Worm (Caenorhabditis elegans) whole organism, young adult: ENCODE data around the gene H14E04.3.
"Not testable (repeated sequence)": the region's sequence is repeated elsewhere in the genome, so short reads cannot be mapped to it uniquely, and the experiment has no call there.

Source experiments
- B0261.1 ChIP-seq: sonication (generic microtip); optimal IDR thresholded peaks from 2 replicates; lab custom pipeline; 2016; ENCODE audit warnings: mild to moderate bottlenecking, missing genetic modification characterization, moderate library complexity, missing compliant biosample characterization
- C17E4.6 ChIP-seq: fragments of 200-800 bp; sonication (Bioruptor generic); IDR thresholded peaks from 2 replicates; pipeline ENCODE4 v1.3.6; 2022; ENCODE audit warnings: missing genetic modification reagents, missing genetic modification characterization, missing compliant biosample characterization
- Y79H2A.3 ChIP-seq: fragments of 200-800 bp; sonication (Bioruptor generic); conservative IDR thresholded peaks from 2 replicates; pipeline ENCODE4 v1.3.6; 2022; ENCODE audit warnings: missing genetic modification reagents, missing genetic modification characterization, missing compliant biosample characterization
- ama-1 ChIP-seq, 3 experiments: fragments of 150-350 bp in 1 of 3; sonication (generic microtip) in 2 of 3; optimal IDR thresholded peaks; 2 replicates each; lab custom pipeline; 2014 to 2018; ENCODE audit warnings: missing biosample characterization in 2 of 3, missing genetic modification characterization in 2 of 3, missing genetic modification reagents in 2 of 3
- hmg-1.2 ChIP-seq: fragments of 200-800 bp; sonication (Bioruptor generic); IDR thresholded peaks from 2 replicates; pipeline ENCODE4 v1.3.6; 2022; ENCODE audit warnings: missing genetic modification reagents, missing genetic modification characterization, missing compliant biosample characterization
- lin-35 ChIP-seq, 3 experiments: fragments of 150-350 bp in 2 of 3; sonication (generic microtip) in 1 of 3; optimal IDR thresholded peaks; 2 replicates each; lab custom pipeline; 2014 to 2018; ENCODE audit warnings: missing biosample characterization in 3 of 3, missing genetic modification characterization in 3 of 3, missing genetic modification reagents in 3 of 3
- snpc-4 ChIP-seq, 5 experiments: fragments of 150-350 bp in 1 of 5; sonication (generic microtip) in 4 of 5; optimal IDR thresholded peaks; 2 replicates each; lab custom pipeline; 2014 to 2018; ENCODE audit warnings: missing genetic modification characterization in 5 of 5, missing biosample characterization in 3 of 5, antibody characterized with exemption in 2 of 5, mild to moderate bottlenecking in 2 of 5, missing compliant biosample characterization in 2 of 5, missing genotype in 2 of 5, moderate library complexity in 2 of 5, missing genetic modification reagents in 1 of 5

ce11 chrIII:2435805-2436204 lies 49.4 kb upstream of the H14E04.3 start, which contains the start of gene E02H9.6:
- not testable (repeated sequence) for TF ChIP-seq C17E4.6 (GFP tag; lab: Robert Waterston, UW); ama-1 (optimal IDR thresholded peaks at IDR 0.05; lab: Kevin White, UChicago); ama-1 (GFP tag; optimal IDR thresholded peaks at IDR 0.05; lab: Kevin White, UChicago); lin-35 (GFP tag; optimal IDR thresholded peaks at IDR 0.05; lab: Kevin White, UChicago); hmg-1.2 (GFP tag; lab: Robert Waterston, UW); snpc-4 (GFP tag; optimal IDR thresholded peaks at IDR 0.05; lab: Kevin White, UChicago); snpc-4 (tag; optimal IDR thresholded peaks at IDR 0.05; lab: Kevin White, UChicago); B0261.1 (tag; lab: Kevin White, UChicago); Y79H2A.3 (GFP tag; lab: Robert Waterston, UW)
